ENCODE assay signal across 4 fruit fly cellular contexts in the genomic region with DNA sequence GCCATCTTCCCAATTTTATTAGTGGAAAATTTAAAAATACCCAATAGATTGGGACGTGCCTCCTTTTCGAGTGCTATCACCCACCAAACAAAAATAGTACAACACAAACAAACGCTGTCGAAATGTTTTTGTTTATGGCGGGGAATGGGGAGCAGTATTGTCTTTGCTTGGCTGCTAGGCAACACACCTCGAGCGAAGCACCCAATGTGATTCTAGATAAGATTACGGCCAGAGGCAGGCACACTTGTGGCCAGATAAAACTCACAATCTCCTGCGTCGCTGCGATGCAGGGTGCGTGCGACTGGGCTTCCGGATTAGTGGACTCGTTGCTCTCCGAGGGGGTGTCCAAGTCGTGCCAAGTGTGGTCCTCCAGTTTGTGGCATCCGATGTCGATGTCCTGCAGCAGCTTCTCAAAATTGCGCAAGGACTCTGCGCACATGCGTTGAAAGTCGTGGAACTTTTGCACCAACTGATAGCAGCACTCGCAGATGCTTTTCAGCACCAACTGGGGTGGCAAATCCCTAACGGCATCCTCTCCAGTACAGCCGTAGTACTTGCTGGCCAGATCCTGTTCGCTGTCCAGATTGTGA.
TF ChIP-seq lines count a peak whose summit lies in the region.

No protein-coding gene starts in this region.

- no peak for TF ChIP-seq CTCF in whole organism, embryonic (GFP tag; optimal IDR thresholded peaks at IDR 0.05; lab: Kevin White, UChicago)

TF ChIP-seq in whole organism, adult, 20 proteins besides CTCF, POLR2A, EP300 and RAD21:
- TF ChIP-seq Mnt (GFP tag; optimal IDR thresholded peaks at IDR 0.05; lab: Kevin White, UChicago) (peak; percentile 6), CG11617 (GFP tag; optimal IDR thresholded peaks at IDR 0.05; lab: Kevin White, UChicago) (no peak)

TF ChIP-seq in whole organism, embryonic, 481 proteins besides CTCF, POLR2A, EP300 and RAD21 (continues in another document):
- TF ChIP-seq her (GFP tag; optimal IDR thresholded peaks at IDR 0.05; lab: Kevin White, UChicago), result peak; percentile 62
- TF ChIP-seq gt (GFP tag; IDR thresholded peaks at IDR 0.05; lab: Robert Waterston, UW), result no peak
- no peak for TF ChIP-seq CG2120 (GFP tag; optimal IDR thresholded peaks at IDR 0.05; lab: Kevin White, UChicago)
- no peak for TF ChIP-seq CG7839 (tag; optimal IDR thresholded peaks at IDR 0.05; lab: Kevin White, UChicago)
- no peak for TF ChIP-seq CG13624 (GFP tag; optimal IDR thresholded peaks at IDR 0.05; lab: Kevin White, UChicago)
- TF ChIP-seq Neu2 (GFP tag; optimal IDR thresholded peaks at IDR 0.05; lab: Kevin White, UChicago; ENCODE audit: borderline replicate concordance), result no peak
- no peak for TF ChIP-seq prd (optimal IDR thresholded peaks at IDR 0.05; lab: Kevin White, UChicago)
- no peak for TF ChIP-seq prd (GFP tag; IDR thresholded peaks at IDR 0.05; lab: Robert Waterston, UW)
- TF ChIP-seq H15 (GFP tag; IDR thresholded peaks at IDR 0.05; lab: Robert Waterston, UW), result no peak
- no peak for TF ChIP-seq btn (GFP tag; optimal IDR thresholded peaks at IDR 0.05; lab: Kevin White, UChicago)
- TF ChIP-seq CG2116 (GFP tag; optimal IDR thresholded peaks at IDR 0.05; lab: Kevin White, UChicago), result no peak
- peak; percentile 26 for TF ChIP-seq exex (tag; optimal IDR thresholded peaks at IDR 0.05; lab: Kevin White, UChicago)
- peak; percentile 72 for TF ChIP-seq GATAe (GFP tag; conservative IDR thresholded peaks at IDR 0.05; lab: Robert Waterston, UW)
- TF ChIP-seq tgo (GFP tag; IDR thresholded peaks at IDR 0.05; lab: Robert Waterston, UW), result no peak
- TF ChIP-seq B-H2 (GFP tag; optimal IDR thresholded peaks at IDR 0.05; lab: Kevin White, UChicago), result no peak
- peak; percentile 16 for TF ChIP-seq CG10543 (GFP tag; optimal IDR thresholded peaks at IDR 0.05; lab: Kevin White, UChicago)
- TF ChIP-seq maf-S (GFP tag; optimal IDR thresholded peaks at IDR 0.05; lab: Kevin White, UChicago), result no peak
- TF ChIP-seq Fer3 (tag; optimal IDR thresholded peaks at IDR 0.05; lab: Kevin White, UChicago), result no peak
- peak; percentile 71 for TF ChIP-seq ewg (GFP tag; optimal IDR thresholded peaks at IDR 0.05; lab: Kevin White, UChicago)
- TF ChIP-seq ranshi (GFP tag; IDR thresholded peaks at IDR 0.05; lab: Robert Waterston, UW), result no peak
- peak; percentile 9 for TF ChIP-seq mirr (GFP tag; optimal IDR thresholded peaks at IDR 0.05; lab: Kevin White, UChicago)
- TF ChIP-seq PHDP (tag; optimal IDR thresholded peaks at IDR 0.05; lab: Kevin White, UChicago), result no peak
- no peak for TF ChIP-seq Bgb (GFP tag; IDR thresholded peaks at IDR 0.05; lab: Robert Waterston, UW; ENCODE audit: partially characterized antibody)
- no peak for TF ChIP-seq tup (GFP tag; optimal IDR thresholded peaks at IDR 0.05; lab: Kevin White, UChicago)
- TF ChIP-seq sug (tag; optimal IDR thresholded peaks at IDR 0.05; lab: Kevin White, UChicago), result peak; percentile 68
- no peak for TF ChIP-seq hkb (optimal IDR thresholded peaks at IDR 0.05; lab: Kevin White, UChicago)
- 0 out of 2 replicates have a peak, but pooled peaks have one; percentile 23 for TF ChIP-seq hkb (GFP tag; IDR thresholded peaks at IDR 0.05; lab: Robert Waterston, UW)
- TF ChIP-seq Dp (GFP tag; optimal IDR thresholded peaks at IDR 0.05; lab: Kevin White, UChicago), result no peak

TF ChIP-seq in whole organism, pupa, 21 proteins besides CTCF, POLR2A, EP300 and RAD21:
- TF ChIP-seq fd96Ca (GFP tag; IDR thresholded peaks at IDR 0.05; lab: Robert Waterston, UW) (0 out of 3 replicates have a peak, but pooled peaks have one; percentile 14), Pif1A (GFP tag; optimal IDR thresholded peaks at IDR 0.05; lab: Kevin White, UChicago) (no peak)

TF ChIP-seq in whole organism, wandering third instar larva, 38 proteins besides CTCF, POLR2A, EP300 and RAD21:
- no peak for TF ChIP-seq jim (GFP tag; optimal IDR thresholded peaks at IDR 0.05; lab: Kevin White, UChicago)
- peak; percentile 75 for TF ChIP-seq h (GFP tag; optimal IDR thresholded peaks at IDR 0.05; lab: Kevin White, UChicago)
TF ChIP-seq in whole organism, wandering third instar larva: peak in this region for 1.
